Fruit fly (Drosophila melanogaster): ENCODE data around the gene Tpi.

Tpi gene

dm6 chr3R:30102806-30103619, 31.4 kb downstream of the Tpi start:
- TF ChIP-seq CG17801 (GFP tag; optimal IDR thresholded peaks at IDR 0.05; ENCODE audit: partially characterized antibody), result peak; percentile 19

DNA sequence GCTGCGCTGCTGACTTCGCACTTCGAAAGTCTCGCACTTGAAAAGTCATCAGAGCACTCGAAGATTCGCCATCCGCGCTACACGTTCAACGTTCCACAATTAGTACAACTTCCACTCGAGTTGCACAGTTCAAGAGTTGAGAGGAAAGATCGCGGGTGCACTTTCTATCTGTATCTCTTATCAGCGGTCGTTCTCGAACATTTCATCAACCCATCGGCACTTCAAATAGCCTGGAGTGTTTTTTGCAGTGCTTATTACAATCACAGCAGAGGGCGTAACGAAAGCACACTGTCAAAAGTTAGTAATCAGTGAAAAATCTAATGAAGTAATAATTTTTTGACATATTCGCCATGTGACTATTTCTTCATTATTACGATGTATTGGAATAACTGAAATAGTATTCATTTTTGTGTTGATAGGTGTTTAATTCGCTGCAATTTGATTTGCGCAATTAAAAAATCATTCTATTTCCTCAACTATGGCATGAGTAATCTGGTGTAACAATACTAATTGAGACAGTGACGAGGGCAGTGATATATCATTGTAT, 32.9 kb downstream of the Tpi start:
- TF ChIP-seq CG17801 (GFP tag; optimal IDR thresholded peaks at IDR 0.05; ENCODE audit: partially characterized antibody), result no peak

dm6 chr3R:30100976-30101332, 33.4 kb downstream of the Tpi start:
- no peak for TF ChIP-seq CG17801 (GFP tag; optimal IDR thresholded peaks at IDR 0.05; ENCODE audit: partially characterized antibody)

DNA sequence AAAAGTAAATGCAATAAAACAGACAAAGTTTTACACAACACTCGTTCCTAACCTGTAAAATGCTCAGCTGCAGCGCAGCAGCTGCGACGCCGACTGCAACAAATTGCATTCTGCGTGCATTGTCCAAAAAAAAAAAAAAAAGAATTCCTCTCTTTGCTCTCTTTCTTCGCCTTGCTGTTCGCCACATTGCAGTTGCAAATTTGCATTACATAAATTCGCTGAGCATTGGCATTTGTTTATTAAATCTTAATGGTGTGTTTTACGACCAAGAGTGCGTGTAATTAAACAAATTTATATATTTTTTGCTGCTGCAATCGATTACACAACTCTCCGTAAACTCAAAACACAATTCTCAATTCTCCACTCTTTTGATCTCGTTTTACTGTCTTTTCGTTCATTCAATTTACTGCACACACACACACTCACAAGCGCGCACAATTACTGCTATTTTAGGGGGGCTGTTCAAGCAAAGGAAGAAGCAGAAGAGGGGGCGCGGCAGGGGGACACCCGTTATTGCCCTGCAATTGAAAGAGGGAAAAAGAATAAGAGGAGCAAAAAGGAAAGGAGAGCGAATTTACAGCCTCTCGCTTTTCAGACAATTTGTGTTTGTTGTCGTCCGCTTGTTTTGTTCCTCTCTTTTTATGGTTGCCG, 33.9 kb downstream of the Tpi start:
- no peak for TF ChIP-seq CG17801 (GFP tag; optimal IDR thresholded peaks at IDR 0.05; ENCODE audit: partially characterized antibody)

DNA sequence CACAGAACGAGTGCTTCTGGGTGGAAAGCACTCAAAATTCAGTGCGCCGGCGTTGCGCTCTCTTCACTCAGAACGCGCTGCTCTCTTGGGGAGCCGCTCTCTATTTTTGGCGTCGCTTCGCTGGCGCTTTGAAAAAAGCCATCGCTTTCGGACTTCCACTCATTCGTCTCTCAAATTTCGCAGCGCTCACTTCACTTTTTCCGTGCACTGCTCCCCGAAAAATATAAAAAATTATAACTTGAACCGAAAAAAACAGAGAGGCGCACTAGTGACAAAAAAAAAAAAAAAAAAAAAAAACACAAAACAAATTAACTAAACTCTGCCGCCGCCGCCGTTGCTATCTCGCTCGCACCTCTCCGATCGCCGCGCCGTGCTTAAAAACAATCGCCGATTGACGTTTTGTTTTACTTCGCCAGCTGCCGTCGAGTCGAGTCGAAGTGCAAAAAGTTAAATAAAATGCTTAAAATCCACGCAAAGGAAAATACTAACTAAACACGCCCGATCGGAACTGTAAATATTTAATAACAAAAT, 35.0 kb downstream of the Tpi start:
- peak; percentile 67 for TF ChIP-seq CG17801 (GFP tag; optimal IDR thresholded peaks at IDR 0.05; ENCODE audit: partially characterized antibody)

dm6 chr3R:30098229-30098628, 36.2 kb downstream of the Tpi start:
- no peak for TF ChIP-seq CG17801 (GFP tag; optimal IDR thresholded peaks at IDR 0.05; ENCODE audit: partially characterized antibody)

DNA sequence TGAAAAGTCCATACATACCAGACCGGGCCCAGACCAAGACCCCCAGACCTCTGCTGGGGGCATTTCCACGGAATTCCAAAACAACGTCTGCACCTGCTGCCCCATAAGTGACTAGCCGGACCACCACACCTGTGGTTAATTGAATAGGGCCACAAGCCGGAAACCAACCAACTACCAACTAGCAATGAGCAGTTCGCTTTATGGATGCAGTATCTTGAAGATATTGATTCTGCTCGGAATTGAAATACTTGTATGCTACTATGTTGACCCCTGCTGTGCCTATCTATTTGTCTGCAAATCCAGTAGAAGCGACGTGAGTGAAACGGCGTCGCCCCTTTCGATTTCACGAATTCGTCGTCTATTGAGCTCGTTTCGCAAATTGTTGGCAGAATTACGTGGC, 38.5 kb downstream of the Tpi start:
- TF ChIP-seq CG17801 (GFP tag; optimal IDR thresholded peaks at IDR 0.05; ENCODE audit: partially characterized antibody), result no peak

dm6 chr3R:30095381-30095780, 39.0 kb downstream of the Tpi start:
- TF ChIP-seq CG17801 (GFP tag; optimal IDR thresholded peaks at IDR 0.05; ENCODE audit: partially characterized antibody), result no peak

DNA sequence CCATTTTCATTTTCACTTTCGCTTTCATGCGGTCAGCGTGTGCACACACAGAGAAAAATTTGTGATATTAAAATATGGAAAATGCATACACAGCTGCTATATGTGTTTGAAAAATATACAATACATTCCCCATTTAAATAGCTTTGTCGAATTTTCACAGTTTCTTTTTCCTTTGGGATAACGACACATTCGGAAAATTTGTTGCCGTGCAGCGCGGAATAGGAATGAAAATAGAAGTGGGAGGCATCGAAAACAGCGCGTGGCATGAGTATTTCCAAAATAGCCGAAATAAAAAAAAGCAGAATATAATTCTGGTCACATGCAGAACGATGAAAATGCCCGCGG, 41.7 kb downstream of the Tpi start:
- TF ChIP-seq CG17801 (GFP tag; optimal IDR thresholded peaks at IDR 0.05; ENCODE audit: partially characterized antibody), result no peak

DNA sequence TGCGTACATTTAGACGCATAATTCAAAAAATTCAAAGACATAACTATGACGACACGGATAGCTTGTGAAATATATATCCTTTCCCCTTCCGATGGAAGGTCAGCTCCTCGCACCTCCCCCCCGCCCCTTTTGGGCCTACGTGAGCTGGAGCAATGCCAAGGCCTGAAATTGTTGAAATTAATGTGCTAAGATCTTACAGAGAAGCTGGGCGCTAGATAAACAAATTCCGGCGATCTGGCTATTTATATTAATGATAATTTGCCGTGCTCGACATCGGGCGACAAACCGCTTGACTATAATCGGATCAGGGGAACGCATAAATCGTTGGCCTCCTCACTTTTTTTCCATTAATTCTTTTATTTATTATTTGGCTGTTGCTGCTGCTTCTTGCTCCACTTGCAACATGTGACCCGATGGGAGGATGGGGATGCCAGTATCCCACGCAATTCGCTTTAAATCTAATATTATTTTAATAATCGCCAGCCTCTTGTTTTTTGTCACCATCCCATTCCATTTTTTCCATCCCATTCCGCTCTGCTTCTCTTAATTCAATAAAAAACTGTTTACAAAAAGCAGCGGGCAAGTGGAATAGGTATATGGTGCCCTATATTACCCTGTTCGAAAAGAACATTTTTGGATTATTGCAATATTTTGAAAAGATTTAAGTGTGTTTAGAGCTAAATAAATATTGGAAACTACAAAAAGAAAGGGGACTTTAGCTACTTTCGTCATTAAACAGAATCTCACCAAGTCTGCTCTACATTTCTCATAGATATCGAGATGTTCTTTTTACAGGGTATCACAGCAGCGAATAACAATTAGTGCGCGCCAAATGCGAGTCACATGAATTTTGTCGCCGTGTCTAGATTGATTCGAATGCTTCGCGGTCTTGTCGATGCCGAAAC, 42.4 kb downstream of the Tpi start:
- no peak for TF ChIP-seq CG17801 (GFP tag; optimal IDR thresholded peaks at IDR 0.05; ENCODE audit: partially characterized antibody)

DNA sequence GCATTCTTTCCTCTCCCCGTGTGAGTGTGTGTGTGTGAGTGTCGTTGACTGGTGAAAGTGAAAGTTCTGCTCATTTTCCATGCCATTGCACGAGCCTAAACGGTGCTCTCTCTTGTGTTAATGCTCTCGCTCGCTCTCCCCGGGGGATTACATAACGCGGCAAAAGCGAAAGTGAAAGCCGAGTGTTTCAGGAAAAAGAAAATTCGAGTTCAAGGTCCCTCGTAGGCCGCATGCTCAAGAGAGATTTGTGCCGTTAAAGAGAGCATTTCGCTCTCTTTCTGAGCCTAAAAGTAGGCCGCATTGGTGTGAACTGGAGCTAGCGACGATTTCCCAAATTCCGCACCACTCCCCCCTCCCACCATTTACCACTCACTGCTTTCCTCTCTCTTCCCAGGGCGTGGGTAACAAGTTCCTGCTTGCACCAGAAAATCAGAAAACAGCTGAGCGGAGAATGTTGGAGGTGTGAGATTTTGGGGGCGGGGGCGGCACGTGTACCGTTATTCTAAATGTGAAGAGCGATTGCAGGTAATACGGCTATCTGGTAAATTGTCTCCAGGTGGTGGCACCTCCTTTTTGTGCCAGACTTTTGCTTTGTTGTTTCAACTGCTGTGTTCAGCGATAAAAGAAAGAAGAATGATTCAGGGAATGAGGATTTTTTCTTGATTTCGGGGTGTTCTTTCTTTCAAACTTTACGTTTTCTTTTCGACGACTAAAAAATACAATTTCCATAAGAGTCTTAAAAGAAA, 44.0 kb downstream of the Tpi start:
- TF ChIP-seq CG17801 (GFP tag; optimal IDR thresholded peaks at IDR 0.05; ENCODE audit: partially characterized antibody), result no peak

- no peak for TF ChIP-seq CG17801 (GFP tag; optimal IDR thresholded peaks at IDR 0.05; ENCODE audit: partially characterized antibody)
These were observed 50.3 kb downstream of the Tpi start for dm6 chr3R:30084137-30084536.

DNA sequence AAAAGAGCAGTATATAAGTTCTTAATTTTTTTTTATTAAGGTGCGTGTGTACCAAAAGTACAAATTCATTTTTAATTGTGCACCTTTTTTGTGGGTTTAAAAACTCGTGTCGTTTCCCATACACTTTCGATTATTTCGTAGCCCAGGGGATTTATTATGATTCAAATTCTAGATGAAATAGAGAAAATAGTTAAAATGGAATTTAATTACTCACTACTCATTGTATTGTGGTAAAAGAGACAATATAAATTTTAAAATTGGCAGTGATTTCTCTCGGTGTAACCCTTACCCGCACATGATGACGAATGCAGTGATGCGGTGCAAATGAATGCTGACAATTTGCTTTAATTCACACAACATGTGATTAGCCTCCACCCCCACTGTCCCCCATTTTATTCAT, 51.2 kb downstream of the Tpi start:
- TF ChIP-seq CG17801 (GFP tag; optimal IDR thresholded peaks at IDR 0.05; ENCODE audit: partially characterized antibody), result no peak

All from ovary, adult (tissue).